Fruit fly (Drosophila melanogaster): ENCODE data around the gene CG5151.

Gene CG5151

dm6 chr3L:16203236-16203635 lies 38.7 kb upstream of the CG5151 start (continued):
- TF ChIP-seq bbx (GFP tag; IDR thresholded peaks at IDR 0.05; ENCODE audit: partially characterized antibody) (no peak), Max (GFP tag; optimal IDR thresholded peaks at IDR 0.05) (peak; percentile 63), CG10959 (GFP tag; IDR thresholded peaks at IDR 0.05) (peak; percentile 47; the same call in 1 of the 2 replicates), CG6254 (GFP tag; optimal IDR thresholded peaks at IDR 0.05) (peak; percentile 24), cato (GFP tag; optimal IDR thresholded peaks at IDR 0.05; ENCODE audit: borderline replicate concordance) (peak; percentile 25), otp (GFP tag; IDR thresholded peaks at IDR 0.05) (peak; percentile 61; the same call in 1 of the 3 replicates), Trl (optimal IDR thresholded peaks at IDR 0.05) (no peak), Trl (GFP tag; optimal IDR thresholded peaks at IDR 0.05) (peak; percentile 88), ac (GFP tag; optimal IDR thresholded peaks at IDR 0.05) (no peak), CG8290 (GFP tag; optimal IDR thresholded peaks at IDR 0.05) (no peak), CG8290 (tag; optimal IDR thresholded peaks at IDR 0.05) (peak in 1 of 2 experiments; percentile 94), CG1024 (GFP tag; IDR thresholded peaks at IDR 0.05) (peak; percentile 66), CG42726 (GFP tag; IDR thresholded peaks at IDR 0.05; ENCODE audit: partially characterized antibody) (no peak), az2 (GFP tag; optimal IDR thresholded peaks at IDR 0.05) (peak; percentile 66), E2f2 (GFP tag; IDR thresholded peaks at IDR 0.05) (peak; percentile 59), trem (tag; optimal IDR thresholded peaks at IDR 0.05) (peak; percentile 5), vnd (GFP tag; IDR thresholded peaks at IDR 0.05; ENCODE audit: partially characterized antibody) (no peak), repo (GFP tag; optimal IDR thresholded peaks at IDR 0.05) (peak; percentile 65), hb (GFP tag; IDR thresholded peaks at IDR 0.05; ENCODE audit: partially characterized antibody) (0 out of 3 replicates have a peak, but pooled peaks have one; percentile 41), Tbp (GFP tag; optimal IDR thresholded peaks at IDR 0.05) (no peak), CG9609 (GFP tag; optimal IDR thresholded peaks at IDR 0.05) (peak; percentile 72), chif (GFP tag; optimal IDR thresholded peaks at IDR 0.05) (peak; percentile 31 to 59), chn (GFP tag; optimal IDR thresholded peaks at IDR 0.05) (peak; percentile 57), Sry-δ (GFP tag; optimal IDR thresholded peaks at IDR 0.05) (peak; percentile 41), CG34422 (GFP tag; IDR thresholded peaks at IDR 0.05) (peak; percentile 88), Dp (GFP tag; optimal IDR thresholded peaks at IDR 0.05) (no peak), CG17328 (GFP tag; IDR thresholded peaks at IDR 0.05) (peak; percentile 79), CG6683 (GFP tag; optimal IDR thresholded peaks at IDR 0.05) (peak; percentile 59), Dad (GFP tag; optimal IDR thresholded peaks at IDR 0.05) (peak; percentile 72), CG4328 (GFP tag; optimal IDR thresholded peaks at IDR 0.05) (peak; percentile 7), dimm (GFP tag; IDR thresholded peaks at IDR 0.05) (peak; percentile 61; the same call in 1 of the 2 replicates), D (optimal IDR thresholded peaks at IDR 0.05) (no peak), D (GFP tag; optimal IDR thresholded peaks at IDR 0.05) (peak; percentile 42), Optix (GFP tag; IDR thresholded peaks at IDR 0.05) (no peak; the same call in 2 of the 3 replicates), Sin3A (optimal IDR thresholded peaks at IDR 0.05) (no peak), CG8478 (optimal IDR thresholded peaks at IDR 0.05) (no peak), CG3163 (GFP tag; optimal IDR thresholded peaks at IDR 0.05) (peak; percentile 35), Dek (tag; optimal IDR thresholded peaks at IDR 0.05) (peak; percentile 81), nerfin-1 (tag; optimal IDR thresholded peaks at IDR 0.05) (peak; percentile 26), slbo (GFP tag; IDR thresholded peaks at IDR 0.05) (peak; percentile 95), CTCF (GFP tag; optimal IDR thresholded peaks at IDR 0.05) (peak; percentile 15), sisA (GFP tag; IDR thresholded peaks at IDR 0.05) (no peak), Sry-β (GFP tag; optimal IDR thresholded peaks at IDR 0.05) (no peak), ase (GFP tag; IDR thresholded peaks at IDR 0.05) (peak; percentile 87; the same call in 2 of the 3 replicates), nau (GFP tag; optimal IDR thresholded peaks at IDR 0.05) (peak; percentile 61), CG3281 (GFP tag; optimal IDR thresholded peaks at IDR 0.05) (peak; percentile 85), ab (GFP tag; optimal IDR thresholded peaks at IDR 0.05) (peak; percentile 61), Drgx (GFP tag; IDR thresholded peaks at IDR 0.05) (peak; percentile 47), dysf (GFP tag; IDR thresholded peaks at IDR 0.05) (peak; percentile 92), p53 (GFP tag; optimal IDR thresholded peaks at IDR 0.05) (no peak), jumu (GFP tag; optimal IDR thresholded peaks at IDR 0.05) (peak; percentile 82), zf30C (GFP tag; optimal IDR thresholded peaks at IDR 0.05) (no peak), nerfin-2 (GFP tag; IDR thresholded peaks at IDR 0.05; ENCODE audit: partially characterized antibody) (no peak)
